Fruit fly (Drosophila melanogaster) whole organism, embryonic: Measurements from ENCODE around the gene cv-c.

Experiments used
- CG10267 ChIP-seq: fragments of 200-800 bp; sonication (Bioruptor generic); optimal IDR thresholded peaks from 2 replicates; lab custom pipeline; 2018; ENCODE audit warnings: missing biosample characterization, mild to moderate bottlenecking, missing genetic modification characterization, moderate library complexity
- CG10654 ChIP-seq: fragments of 200-800 bp; sonication (Bioruptor generic); optimal IDR thresholded peaks from 2 replicates; lab custom pipeline; 2016; ENCODE audit warnings: missing biosample characterization, missing genetic modification characterization
- CG10979 ChIP-seq: fragments of 200-800 bp; sonication (Bioruptor generic); optimal IDR thresholded peaks from 2 replicates; lab custom pipeline; 2018; ENCODE audit warnings: missing biosample characterization, mild to moderate bottlenecking, missing genetic modification characterization, moderate library complexity
- CG11504 ChIP-seq: fragments of 200-800 bp; sonication (Bioruptor generic); optimal IDR thresholded peaks from 3 replicates; lab custom pipeline; 2019; ENCODE audit warnings: missing biosample characterization, mild to moderate bottlenecking, missing genetic modification characterization, moderate library complexity
- CG13424 ChIP-seq: fragments of 200-800 bp; sonication (Bioruptor generic); optimal IDR thresholded peaks from 2 replicates; lab custom pipeline; 2019; ENCODE audit warnings: missing biosample characterization, mild to moderate bottlenecking, missing genetic modification characterization, moderate library complexity
- CG15269 ChIP-seq: fragments of 200-800 bp; sonication (Bioruptor generic); optimal IDR thresholded peaks from 2 replicates; lab custom pipeline; 2018; ENCODE audit warnings: missing biosample characterization, mild to moderate bottlenecking, missing genetic modification characterization, moderate library complexity
- CG15479 ChIP-seq: fragments of 200-800 bp; sonication (Bioruptor generic); optimal IDR thresholded peaks from 3 replicates; lab custom pipeline; 2019; ENCODE audit warnings: missing biosample characterization, mild to moderate bottlenecking, missing genetic modification characterization, moderate library complexity
- CG17359 ChIP-seq: fragments of 200-800 bp; sonication (Bioruptor generic); optimal IDR thresholded peaks from 3 replicates; lab custom pipeline; 2018; ENCODE audit warnings: missing biosample characterization, mild to moderate bottlenecking, missing genetic modification characterization, moderate library complexity
- CG17385 ChIP-seq: fragments of 200-800 bp; sonication (Bioruptor generic); optimal IDR thresholded peaks from 3 replicates; lab custom pipeline; 2018; ENCODE audit warnings: missing biosample characterization, mild to moderate bottlenecking, missing genetic modification characterization
- CG1792 ChIP-seq: fragments of 200-800 bp; sonication (Bioruptor generic); optimal IDR thresholded peaks from 2 replicates; lab custom pipeline; 2016; ENCODE audit warnings: missing biosample characterization, missing genetic modification characterization
- CG18599 ChIP-seq: fragments of 200-800 bp; sonication (Bioruptor generic); optimal IDR thresholded peaks from 3 replicates; lab custom pipeline; 2017; ENCODE audit warnings: missing biosample characterization, missing genetic modification characterization, mild to moderate bottlenecking, moderate library complexity, missing genetic modification reagents
- CG2678 ChIP-seq: fragments of 200-800 bp; sonication (Bioruptor generic); optimal IDR thresholded peaks from 3 replicates; lab custom pipeline; 2019; ENCODE audit warnings: missing biosample characterization, mild to moderate bottlenecking, missing genetic modification characterization, moderate library complexity
- CG2875 ChIP-seq: fragments of 200-800 bp; sonication (Bioruptor generic); optimal IDR thresholded peaks from 2 replicates; lab custom pipeline; 2017; ENCODE audit warnings: missing biosample characterization, mild to moderate bottlenecking, missing genetic modification characterization, missing genetic modification reagents
- CG31441 ChIP-seq: fragments of 200-800 bp; sonication (Bioruptor generic); IDR thresholded peaks from 2 replicates; pipeline ENCODE4 v1.3.6; 2022; ENCODE audit warnings: missing biosample characterization, missing genetic modification characterization
- CG3838 ChIP-seq: fragments of 200-800 bp; sonication (Bioruptor generic); optimal IDR thresholded peaks from 3 replicates; lab custom pipeline; 2016; ENCODE audit warnings: missing biosample characterization, missing genetic modification characterization
- CG6683 ChIP-seq: fragments of 200-800 bp; sonication (Bioruptor generic); optimal IDR thresholded peaks from 2 replicates; lab custom pipeline; 2017; ENCODE audit warnings: missing biosample characterization, mild to moderate bottlenecking, missing genetic modification characterization, missing genetic modification reagents
- CG8388 ChIP-seq: fragments of 200-800 bp; sonication (Bioruptor generic); optimal IDR thresholded peaks from 2 replicates; lab custom pipeline; 2019; ENCODE audit warnings: missing biosample characterization, mild to moderate bottlenecking, missing genetic modification characterization, moderate library complexity
- CG9727 ChIP-seq: fragments of 200-800 bp; sonication (Bioruptor generic); optimal IDR thresholded peaks from 3 replicates; lab custom pipeline; 2017; ENCODE audit warnings: missing biosample characterization, mild to moderate bottlenecking, missing genetic modification characterization
- E2f1 ChIP-seq: fragments of 200-800 bp; sonication (Bioruptor generic); IDR thresholded peaks from 2 replicates; pipeline ENCODE4 v1.3.6; 2022; ENCODE audit warnings: missing biosample characterization, missing genetic modification characterization
- Ets65A ChIP-seq: fragments of 200-800 bp; sonication (Bioruptor generic); peaks from one replicate; lab custom pipeline; 2016; ENCODE audit warnings: missing biosample characterization, missing genetic modification characterization
- GATAe ChIP-seq: fragments of 200-800 bp; sonication (Bioruptor generic); conservative IDR thresholded peaks from 2 replicates; pipeline ENCODE4 v1.3.6; 2022; ENCODE audit warnings: missing biosample characterization, missing genetic modification characterization
- NC2β ChIP-seq: fragments of 200-800 bp; sonication (Bioruptor generic); optimal IDR thresholded peaks from 2 replicates; lab custom pipeline; 2016; ENCODE audit warnings: missing biosample characterization, missing genetic modification characterization
- Oaz ChIP-seq: fragments of 200-800 bp; sonication (Bioruptor generic); IDR thresholded peaks from 2 replicates; pipeline ENCODE4 v1.3.6; 2022; ENCODE audit warnings: missing biosample characterization, missing genetic modification characterization
- Ptx1 ChIP-seq: fragments of 200-800 bp; sonication (Bioruptor generic); IDR thresholded peaks from 2 replicates; pipeline ENCODE4 v1.3.6; 2022; ENCODE audit warnings: missing biosample characterization, missing genetic modification characterization
- Side ChIP-seq: fragments of 200-800 bp; sonication (Bioruptor generic); optimal IDR thresholded peaks from 2 replicates; lab custom pipeline; 2016; ENCODE audit warnings: missing biosample characterization, missing genetic modification characterization
- Sox102F ChIP-seq: fragments of 200-800 bp; sonication (Bioruptor generic); optimal IDR thresholded peaks from 2 replicates; lab custom pipeline; 2018; ENCODE audit warnings: missing biosample characterization, mild to moderate bottlenecking, missing genetic modification characterization, moderate library complexity
- Ssrp ChIP-seq: fragments of 200-800 bp; sonication (Bioruptor generic); optimal IDR thresholded peaks from 2 replicates; lab custom pipeline; 2018; ENCODE audit warnings: missing biosample characterization, mild to moderate bottlenecking, missing genetic modification characterization, moderate library complexity
- aop ChIP-seq: fragments of 200-800 bp; sonication (Bioruptor generic); IDR thresholded peaks from 2 replicates; pipeline ENCODE4 v1.3.6; 2022; ENCODE audit warnings: missing biosample characterization, missing genetic modification characterization
- bsh ChIP-seq, 2 experiments: fragments of 200-800 bp; sonication (Bioruptor generic); optimal IDR thresholded peaks; 2 replicates each; lab custom pipeline; 2017 to 2018; ENCODE audit warnings: mild to moderate bottlenecking in 2 of 2, missing biosample characterization in 2 of 2, missing genetic modification characterization in 2 of 2, moderate library complexity in 1 of 2
- croc ChIP-seq: fragments of 200-800 bp; sonication (Bioruptor generic); conservative IDR thresholded peaks from 3 replicates; pipeline ENCODE4 v1.3.6; 2022; ENCODE audit warnings: missing biosample characterization, missing genetic modification characterization
- da ChIP-seq: fragments of 200-800 bp; sonication (Bioruptor generic); optimal IDR thresholded peaks from 2 replicates; lab custom pipeline; 2016; ENCODE audit warnings: missing biosample characterization, missing genetic modification characterization
- dmrt11E ChIP-seq: fragments of 200-800 bp; sonication (Bioruptor generic); optimal IDR thresholded peaks from 3 replicates; lab custom pipeline; 2018; ENCODE audit warnings: missing biosample characterization, mild to moderate bottlenecking, missing genetic modification characterization, moderate library complexity
- ewg ChIP-seq: fragments of 200-800 bp; sonication (Bioruptor generic); optimal IDR thresholded peaks from 3 replicates; lab custom pipeline; 2017; ENCODE audit warnings: mild to moderate bottlenecking, missing biosample characterization, missing genetic modification reagents, missing genetic modification characterization
- gem ChIP-seq: fragments of 200-800 bp; sonication (Bioruptor generic); optimal IDR thresholded peaks from 2 replicates; lab custom pipeline; 2019; ENCODE audit warnings: missing biosample characterization, mild to moderate bottlenecking, missing genetic modification characterization, moderate library complexity
- gfzf ChIP-seq: fragments of 200-800 bp; sonication (Bioruptor generic); optimal IDR thresholded peaks from 2 replicates; lab custom pipeline; 2016; ENCODE audit warnings: missing biosample characterization, mild to moderate bottlenecking, missing genetic modification characterization, moderate library complexity
- hkb ChIP-seq, 2 experiments: fragments of 200-800 bp in 1 of 2; fragments of >200 bp in 1 of 2; sonication (Bioruptor generic) in 1 of 2; IDR thresholded peaks in 1 of 2; optimal IDR thresholded peaks in 1 of 2; 2 replicates each; pipeline versions ENCODE4 v1.3.6 to Lab custom; 2017 to 2022; ENCODE audit warnings: missing biosample characterization in 1 of 2, missing genetic modification characterization in 1 of 2
- nom ChIP-seq: fragments of 200-800 bp; sonication (Bioruptor generic); optimal IDR thresholded peaks from 2 replicates; lab custom pipeline; 2017; ENCODE audit warnings: missing biosample characterization, missing genetic modification characterization, mild to moderate bottlenecking, moderate library complexity, missing genetic modification reagents
- phol ChIP-seq: fragments of 200-800 bp; sonication (Bioruptor generic); optimal IDR thresholded peaks from 3 replicates; lab custom pipeline; 2018; ENCODE audit warnings: missing biosample characterization, mild to moderate bottlenecking, missing genetic modification characterization, moderate library complexity
- pnt ChIP-seq: fragments of 200-800 bp; sonication (Bioruptor generic); optimal IDR thresholded peaks from 3 replicates; lab custom pipeline; 2016; ENCODE audit warnings: missing biosample characterization, missing genetic modification characterization
- prd ChIP-seq, 3 experiments: fragments of >200 bp in 2 of 3; fragments of 200-800 bp in 1 of 3; sonication (Bioruptor generic) in 1 of 3; optimal IDR thresholded peaks in 2 of 3; IDR thresholded peaks in 1 of 3; 2 replicates in 2 of 3; 3 replicates in 1 of 3; pipeline versions ENCODE4 v1.3.6 to Lab custom; 2017 to 2022; ENCODE audit warnings: missing biosample characterization in 1 of 3, missing genetic modification characterization in 1 of 3
- ro ChIP-seq: fragments of 200-800 bp; sonication (Bioruptor generic); IDR thresholded peaks from 2 replicates; pipeline ENCODE4 v1.3.6; 2022; ENCODE audit warnings: missing biosample characterization, missing genetic modification characterization
- row ChIP-seq: fragments of 200-800 bp; sonication (Bioruptor generic); IDR thresholded peaks from 3 replicates; pipeline ENCODE4 v1.3.6; 2022; ENCODE audit warnings: missing biosample characterization, missing genetic modification characterization
- salm ChIP-seq: fragments of 200-800 bp; sonication (Bioruptor generic); optimal IDR thresholded peaks from 2 replicates; lab custom pipeline; 2018; ENCODE audit warnings: missing biosample characterization, mild to moderate bottlenecking, missing genetic modification characterization
- sim ChIP-seq: fragments of 200-800 bp; sonication (Bioruptor generic); IDR thresholded peaks from 2 replicates; pipeline ENCODE4 v1.3.6; 2022; ENCODE audit warnings: missing biosample characterization, missing genetic modification characterization
- tup ChIP-seq: fragments of 200-800 bp; sonication (Bioruptor generic); optimal IDR thresholded peaks from 2 replicates; lab custom pipeline; 2016; ENCODE audit warnings: missing biosample characterization, mild to moderate bottlenecking, missing genetic modification characterization, moderate library complexity
- unpg ChIP-seq: fragments of 200-800 bp; sonication (Bioruptor generic); optimal IDR thresholded peaks from 3 replicates; lab custom pipeline; 2018; ENCODE audit warnings: missing biosample characterization, mild to moderate bottlenecking, missing genetic modification characterization, moderate library complexity
- usp ChIP-seq: fragments of >200 bp; optimal IDR thresholded peaks from 2 replicates; lab custom pipeline; 2017; ENCODE audit warnings: missing biosample characterization, missing genetic modification characterization
- wdn ChIP-seq: fragments of 200-800 bp; sonication (Bioruptor generic); IDR thresholded peaks from 2 replicates; pipeline ENCODE4 v1.3.6; 2022; ENCODE audit warnings: missing biosample characterization, missing genetic modification characterization
- zen2 ChIP-seq: fragments of 200-800 bp; sonication (Bioruptor generic); IDR thresholded peaks from 3 replicates; pipeline ENCODE4 v1.3.6; 2022; ENCODE audit warnings: missing biosample characterization, missing genetic modification characterization; ENCODE audit not compliant: partially characterized antibody

cv-c gene

DNA sequence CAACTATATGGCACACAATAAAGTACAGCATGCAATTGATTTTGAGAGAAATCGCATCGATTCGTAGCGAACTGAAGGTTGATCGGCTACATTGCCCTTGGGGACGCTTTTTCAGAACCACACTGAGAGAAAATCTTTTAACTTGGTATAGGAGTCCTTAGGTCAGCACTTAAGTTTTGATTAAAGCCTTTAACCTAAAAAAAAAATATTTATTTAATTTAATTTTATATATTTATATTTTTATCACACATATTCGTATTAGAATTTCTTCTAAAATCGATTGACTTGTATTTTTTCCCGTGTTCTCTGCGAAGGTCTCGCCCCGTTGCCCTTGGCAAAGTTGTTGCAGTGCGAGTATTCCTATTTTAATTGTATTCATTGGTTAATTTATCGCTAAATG is 59.7 kb downstream of the cv-c start (continued):
- TF ChIP-seq CG1792 (GFP tag; lab: Kevin White, UChicago) (no peak), zen2 (GFP tag; lab: Robert Waterston, UW) (no peak), CG10979 (tag; lab: Kevin White, UChicago) (peak; percentile 46), usp (GFP tag; lab: Kevin White, UChicago) (no peak), aop (GFP tag; lab: Robert Waterston, UW) (no peak), da (no peak), Ssrp (tag; lab: Kevin White, UChicago) (peak; percentile 23), E2f1 (0 out of 2 replicates have a peak, but pooled peaks have one; percentile 33), CG17385 (GFP tag; lab: Kevin White, UChicago) (no peak), wdn (GFP tag; lab: Robert Waterston, UW) (no peak), tup (GFP tag; lab: Kevin White, UChicago) (no peak), CG9727 (peak; percentile 16), CG31441 (GFP tag; lab: Robert Waterston, UW) (0 out of 2 replicates have a peak, but pooled peaks have one; percentile 32), phol (tag; lab: Kevin White, UChicago) (peak; percentile 10), Ets65A (GFP tag; lab: Kevin White, UChicago) (peak; percentile 73), nom (peak; percentile 53), NC2β (GFP tag; lab: Kevin White, UChicago) (no peak), gfzf (GFP tag; lab: Kevin White, UChicago) (no peak), Sox102F (GFP tag; lab: Kevin White, UChicago) (peak; percentile 3), CG10654 (GFP tag; lab: Kevin White, UChicago) (no peak), gem (peak; percentile 51), croc (no peak), dmrt11E (peak; percentile 17), GATAe (GFP tag; lab: Robert Waterston, UW) (no peak), CG3838 (GFP tag; lab: Kevin White, UChicago) (no peak), CG15269 (tag; lab: Kevin White, UChicago) (peak; percentile 22), pnt (GFP tag; lab: Kevin White, UChicago) (no peak), CG17359 (tag; lab: Kevin White, UChicago) (peak; percentile 4), CG13424 (peak; percentile 14), ewg (GFP tag; lab: Kevin White, UChicago) (no peak), sim (GFP tag; lab: Robert Waterston, UW) (no peak), salm (tag; lab: Kevin White, UChicago) (no peak), CG2678 (tag; lab: Kevin White, UChicago) (peak; percentile 18), prd (optimal IDR thresholded peaks at IDR 0.05; lab: Kevin White, UChicago) (no peak), prd (GFP tag; IDR thresholded peaks at IDR 0.05; lab: Robert Waterston, UW) (peak; percentile 26; the same call in 1 of the 3 replicates), ro (no peak), CG15479 (GFP tag; lab: Kevin White, UChicago) (no peak), CG18599 (no peak), CG2875 (GFP tag; lab: Kevin White, UChicago) (no peak), Oaz (no peak), Ptx1 (GFP tag; lab: Robert Waterston, UW) (0 out of 2 replicates have a peak, but pooled peaks have one; percentile 20), Side (GFP tag; lab: Kevin White, UChicago) (no peak), unpg (GFP tag; lab: Kevin White, UChicago) (peak; percentile 9), hkb (optimal IDR thresholded peaks at IDR 0.05; lab: Kevin White, UChicago) (no peak), hkb (GFP tag; IDR thresholded peaks at IDR 0.05; lab: Robert Waterston, UW) (0 out of 2 replicates have a peak, but pooled peaks have one; percentile 30), row (GFP tag; lab: Robert Waterston, UW) (peak; percentile 48; the same call in 2 of the 3 replicates), CG6683 (no peak), CG8388 (GFP tag; lab: Kevin White, UChicago) (peak; percentile 7), CG11504 (tag; lab: Kevin White, UChicago) (peak; percentile 51), CG10267 (tag; lab: Kevin White, UChicago) (peak; percentile 22), bsh (GFP tag; optimal IDR thresholded peaks at IDR 0.05; lab: Kevin White, UChicago) (peak in 1 of 2 experiments; percentile 44)
